Worm (Caenorhabditis elegans): ENCODE measurements around the gene best-9.

- TF ChIP-seq aly-1 (tag; optimal IDR thresholded peaks at IDR 0.05), result no peak
- TF ChIP-seq flt-1 (GFP tag; IDR thresholded peaks at IDR 0.05), result no peak
These were observed 5.7 kb upstream of the best-9 start for ce11 chrIV:6554865-6555264.

Data from whole organism, early embryonic.